Worm (Caenorhabditis elegans): ENCODE data around the gene wrt-10.

ce11 chrII:7560844-7561243 lies 26.5 kb upstream of the wrt-10 start:
- no peak for TF ChIP-seq hlh-30 (tag; optimal IDR thresholded peaks at IDR 0.05; ENCODE audit: insufficient read depth)
- no peak for TF ChIP-seq unc-39 (tag; optimal IDR thresholded peaks at IDR 0.05)
- TF ChIP-seq nhr-237 (tag; optimal IDR thresholded peaks at IDR 0.05) = no peak
- no peak for TF ChIP-seq ceh-28 (tag; optimal IDR thresholded peaks at IDR 0.05)
- no peak for TF ChIP-seq F10B5.3 (tag; optimal IDR thresholded peaks at IDR 0.05)
- no peak for TF ChIP-seq nhr-11 (tag; optimal IDR thresholded peaks at IDR 0.05)
- TF ChIP-seq lir-3 (tag; optimal IDR thresholded peaks at IDR 0.05) = no peak
- no peak for TF ChIP-seq lsy-2 (tag; optimal IDR thresholded peaks at IDR 0.05)
- TF ChIP-seq F49E8.2 (tag; optimal IDR thresholded peaks at IDR 0.05; ENCODE audit: borderline replicate concordance) = no peak
- TF ChIP-seq ces-1 (GFP tag; optimal IDR thresholded peaks at IDR 0.05) = no peak
